ENCODE assay signal across 4 worm cellular contexts in genomic region chrIV:378367-378766, ce11.
TF ChIP-seq lines count a peak whose summit lies in the region.

No protein-coding gene starts in this region.

TF ChIP-seq in whole organism, L2 larva, 48 proteins besides CTCF, POLR2A, EP300 and RAD21:
- peak; percentile 88 for TF ChIP-seq fos-1 (tag; optimal IDR thresholded peaks at IDR 0.05; lab: Kevin White, UChicago)
- TF ChIP-seq gmeb-1 (tag; optimal IDR thresholded peaks at IDR 0.05; lab: Kevin White, UChicago): no peak
- TF ChIP-seq Y55F3AM.14 (GFP tag; optimal IDR thresholded peaks at IDR 0.05; lab: Kevin White, UChicago): no peak

TF ChIP-seq in whole organism, L3 larva, 47 proteins besides CTCF, POLR2A, EP300 and RAD21:
- TF ChIP-seq elt-2 (tag; optimal IDR thresholded peaks at IDR 0.05; lab: Kevin White, UChicago): peak; percentile 43
- TF ChIP-seq pha-4 (tag; optimal IDR thresholded peaks at IDR 0.05; lab: Kevin White, UChicago): peak; percentile 9
- no peak for TF ChIP-seq nhr-76 (tag; optimal IDR thresholded peaks at IDR 0.05; lab: Kevin White, UChicago)
- TF ChIP-seq pqm-1 (tag; optimal IDR thresholded peaks at IDR 0.05; lab: Kevin White, UChicago): peak; percentile 18
- no peak for TF ChIP-seq lin-39 (tag; optimal IDR thresholded peaks at IDR 0.05; lab: Kevin White, UChicago)
- TF ChIP-seq egl-5 (tag; optimal IDR thresholded peaks at IDR 0.05; lab: Kevin White, UChicago): peak; percentile 17
- TF ChIP-seq lin-15B (tag; optimal IDR thresholded peaks at IDR 0.05; lab: Kevin White, UChicago): no peak

TF ChIP-seq in whole organism, L4 larva, 104 proteins besides CTCF, POLR2A, EP300 and RAD21 (continues in another document):
- TF ChIP-seq mep-1 (tag; optimal IDR thresholded peaks at IDR 0.05; lab: Kevin White, UChicago): no peak
- peak; percentile 69 for TF ChIP-seq pqm-1 (tag; optimal IDR thresholded peaks at IDR 0.05; lab: Kevin White, UChicago)
- no peak for TF ChIP-seq daf-16 (GFP tag; optimal IDR thresholded peaks at IDR 0.05; lab: Kevin White, UChicago)
- TF ChIP-seq daf-16 (tag; optimal IDR thresholded peaks at IDR 0.05; lab: Kevin White, UChicago): peak; percentile 81
- no peak for TF ChIP-seq T26A8.4 (GFP tag; IDR thresholded peaks at IDR 0.05; lab: Robert Waterston, UW)
- no peak for TF ChIP-seq unc-62 (GFP tag; optimal IDR thresholded peaks at IDR 0.05 in 1 of 2; lab: Kevin White, UChicago)
- TF ChIP-seq unc-62 (tag; optimal IDR thresholded peaks at IDR 0.05; lab: Kevin White, UChicago): no peak
- TF ChIP-seq ceh-82 (tag; optimal IDR thresholded peaks at IDR 0.05; lab: Kevin White, UChicago): no peak
- TF ChIP-seq pha-4 (GFP tag; IDR thresholded peaks at IDR 0.05; lab: Robert Waterston, UW): no peak
- no peak for TF ChIP-seq pha-4 (tag; optimal IDR thresholded peaks at IDR 0.05; lab: Kevin White, UChicago)
- peak; percentile 32 for TF ChIP-seq hlh-30 (tag; optimal IDR thresholded peaks at IDR 0.05; lab: Kevin White, UChicago; ENCODE audit: insufficient read depth)
- TF ChIP-seq nhr-10 (tag; optimal IDR thresholded peaks at IDR 0.05; lab: Kevin White, UChicago): no peak
- TF ChIP-seq lin-1 (GFP tag; IDR thresholded peaks at IDR 0.05; lab: Robert Waterston, UW): no peak
- TF ChIP-seq daf-8 (GFP tag; IDR thresholded peaks at IDR 0.05; lab: Robert Waterston, UW): no peak
- TF ChIP-seq nhr-28 (tag; optimal IDR thresholded peaks at IDR 0.05; lab: Kevin White, UChicago): no peak
- TF ChIP-seq ctbp-1 (GFP tag; IDR thresholded peaks at IDR 0.05; lab: Robert Waterston, UW): no peak
- no peak for TF ChIP-seq egl-43 (GFP tag; IDR thresholded peaks at IDR 0.05; lab: Robert Waterston, UW)
- TF ChIP-seq tra-1 (GFP tag; IDR thresholded peaks at IDR 0.05; lab: Robert Waterston, UW): no peak
- TF ChIP-seq php-3 (GFP tag; IDR thresholded peaks at IDR 0.05; lab: Robert Waterston, UW): no peak
- no peak for TF ChIP-seq hmg-1.1 (GFP tag; IDR thresholded peaks at IDR 0.05; lab: Robert Waterston, UW)
- TF ChIP-seq mdt-29 (GFP tag; IDR thresholded peaks at IDR 0.05; lab: Robert Waterston, UW): no peak
- TF ChIP-seq T20F7.1 (GFP tag; optimal IDR thresholded peaks at IDR 0.05; lab: Kevin White, UChicago): no peak
- TF ChIP-seq dve-1 (tag; optimal IDR thresholded peaks at IDR 0.05; lab: Kevin White, UChicago; ENCODE audit: insufficient read depth): peak; percentile 15
- no peak for TF ChIP-seq nhr-25 (tag; optimal IDR thresholded peaks at IDR 0.05; lab: Kevin White, UChicago; ENCODE audit: borderline replicate concordance, insufficient read depth)
- TF ChIP-seq vab-7 (GFP tag; IDR thresholded peaks at IDR 0.05; lab: Robert Waterston, UW): no peak
- TF ChIP-seq mdl-1 (tag; optimal IDR thresholded peaks at IDR 0.05; lab: Kevin White, UChicago): no peak
- peak; percentile 32; the same call in 1 of the 2 replicates for TF ChIP-seq lin-38 (GFP tag; IDR thresholded peaks at IDR 0.05; lab: Robert Waterston, UW)
- TF ChIP-seq hlh-11 (tag; optimal IDR thresholded peaks at IDR 0.05; lab: Kevin White, UChicago): peak; percentile 32
- TF ChIP-seq F44E2.7 (GFP tag; IDR thresholded peaks at IDR 0.05; lab: Robert Waterston, UW): no peak
- no peak for TF ChIP-seq rbr-2 (tag; optimal IDR thresholded peaks at IDR 0.05; lab: Kevin White, UChicago)
- no peak for TF ChIP-seq mxl-2 (GFP tag; conservative IDR thresholded peaks at IDR 0.05; lab: Robert Waterston, UW)
- no peak for TF ChIP-seq nhr-11 (tag; optimal IDR thresholded peaks at IDR 0.05; lab: Kevin White, UChicago)
- TF ChIP-seq F26F4.8 (GFP tag; conservative IDR thresholded peaks at IDR 0.05; lab: Robert Waterston, UW): no peak
- TF ChIP-seq ceh-20 (GFP tag; IDR thresholded peaks at IDR 0.05; lab: Robert Waterston, UW): no peak
- no peak for TF ChIP-seq spr-1 (tag; optimal IDR thresholded peaks at IDR 0.05; lab: Kevin White, UChicago)
- TF ChIP-seq nhr-102 (tag; optimal IDR thresholded peaks at IDR 0.05; lab: Kevin White, UChicago): no peak
- TF ChIP-seq madf-9 (GFP tag; conservative IDR thresholded peaks at IDR 0.05; lab: Robert Waterston, UW): no peak
- TF ChIP-seq nhr-237 (tag; optimal IDR thresholded peaks at IDR 0.05; lab: Kevin White, UChicago): no peak
- TF ChIP-seq lin-15B (tag; optimal IDR thresholded peaks at IDR 0.05; lab: Kevin White, UChicago): no peak
- TF ChIP-seq arid-1 (GFP tag; conservative IDR thresholded peaks at IDR 0.05; lab: Robert Waterston, UW): no peak
- no peak for TF ChIP-seq Y75B8A.6 (GFP tag; IDR thresholded peaks at IDR 0.05; lab: Robert Waterston, UW)
- TF ChIP-seq hif-1 (tag; optimal IDR thresholded peaks at IDR 0.05; lab: Kevin White, UChicago): no peak
- no peak for TF ChIP-seq gei-8 (GFP tag; optimal IDR thresholded peaks at IDR 0.05; lab: Kevin White, UChicago)

TF ChIP-seq in whole organism, young adult, 124 proteins besides CTCF, POLR2A, EP300 and RAD21:
- TF ChIP-seq ztf-18 (tag; optimal IDR thresholded peaks at IDR 0.05; lab: Kevin White, UChicago) (no peak), nhr-80 (tag; optimal IDR thresholded peaks at IDR 0.05; lab: Kevin White, UChicago) (peak; percentile 63), F49E8.2 (tag; optimal IDR thresholded peaks at IDR 0.05; lab: Kevin White, UChicago; ENCODE audit: insufficient read depth) (no peak)
